Worm (Caenorhabditis elegans) whole organism, late embryonic: ENCODE data around the gene clh-1.

Source experiments
- F13H6.1 ChIP-seq: sonication (generic microtip); optimal IDR thresholded peaks from 2 replicates; lab custom pipeline; 2016; ENCODE audit warnings: missing genetic modification characterization, missing compliant biosample characterization
- T23F11.4 ChIP-seq: fragments of 200-800 bp; sonication (Bioruptor generic); optimal IDR thresholded peaks from 2 replicates; lab custom pipeline; 2018; ENCODE audit warnings: mild to moderate bottlenecking, missing genetic modification characterization, missing compliant biosample characterization
- ama-1 ChIP-seq: fragments of 150-350 bp; optimal IDR thresholded peaks from 2 replicates; lab custom pipeline; 2014
- ceh-48 ChIP-seq: sonication (generic microtip); optimal IDR thresholded peaks from 2 replicates; lab custom pipeline; 2016; ENCODE audit warnings: missing genetic modification characterization, inconsistent platforms, missing compliant biosample characterization
- ets-4 ChIP-seq: sonication (generic microtip); optimal IDR thresholded peaks from 2 replicates; lab custom pipeline; 2016; ENCODE audit warnings: missing genetic modification characterization, missing compliant biosample characterization
- eyg-1 ChIP-seq: sonication (generic microtip); optimal IDR thresholded peaks from 2 replicates; lab custom pipeline; 2016; ENCODE audit warnings: missing genotype, missing genetic modification characterization, missing compliant biosample characterization
- fax-1 ChIP-seq: sonication (generic microtip); optimal IDR thresholded peaks from 2 replicates; lab custom pipeline; 2016; ENCODE audit warnings: missing genotype, missing genetic modification characterization, missing compliant biosample characterization
- hlh-6 ChIP-seq: sonication (generic microtip); optimal IDR thresholded peaks from 2 replicates; lab custom pipeline; 2016; ENCODE audit warnings: missing genotype, missing genetic modification characterization, missing compliant biosample characterization
- nfya-1 ChIP-seq: sonication (generic microtip); optimal IDR thresholded peaks from 2 replicates; lab custom pipeline; 2017; ENCODE audit warnings: missing genetic modification characterization, mild to moderate bottlenecking, missing compliant biosample characterization, antibody characterized with exemption, moderate library complexity
- ref-2 ChIP-seq: sonication (generic microtip); optimal IDR thresholded peaks from 2 replicates; lab custom pipeline; 2016; ENCODE audit warnings: missing genetic modification characterization, missing compliant biosample characterization
- unc-3 ChIP-seq, 2 experiments: fragments of 200-800 bp in 1 of 2; sonication (Bioruptor generic) in 1 of 2; sonication (generic microtip) in 1 of 2; conservative IDR thresholded peaks in 1 of 2; optimal IDR thresholded peaks in 1 of 2; 2 replicates each; pipeline versions ENCODE4 v1.3.6 to Lab custom; 2016 to 2022; ENCODE audit warnings: missing compliant biosample characterization in 2 of 2, missing genetic modification characterization in 2 of 2, missing genetic modification reagents in 1 of 2
- ztf-16 ChIP-seq: sonication (generic microtip); optimal IDR thresholded peaks from 2 replicates; lab custom pipeline; 2017; ENCODE audit warnings: missing genetic modification characterization, missing compliant biosample characterization

ce11 chrII:11838353-11838752 is 17.9 kb downstream of the clh-1 start:
- no peak for TF ChIP-seq T23F11.4
- TF ChIP-seq ets-4 (tag; lab: Kevin White, UChicago): no peak
- TF ChIP-seq ama-1: no peak
- no peak for TF ChIP-seq ref-2 (tag; lab: Kevin White, UChicago)
- no peak for TF ChIP-seq unc-3 (GFP tag; conservative IDR thresholded peaks at IDR 0.05; lab: Robert Waterston, UW)
- TF ChIP-seq unc-3 (tag; optimal IDR thresholded peaks at IDR 0.05; lab: Kevin White, UChicago): no peak
- TF ChIP-seq hlh-6 (tag; lab: Kevin White, UChicago): no peak
- TF ChIP-seq F13H6.1: no peak
- no peak for TF ChIP-seq eyg-1 (tag; lab: Kevin White, UChicago)
- TF ChIP-seq nfya-1 (tag; lab: Kevin White, UChicago): no peak
- TF ChIP-seq ceh-48 (tag; lab: Kevin White, UChicago): no peak
- TF ChIP-seq ztf-16: no peak
- TF ChIP-seq fax-1 (tag; lab: Kevin White, UChicago): no peak
